Worm (Caenorhabditis elegans): ENCODE measurements around the gene K05G3.1.

DNA sequence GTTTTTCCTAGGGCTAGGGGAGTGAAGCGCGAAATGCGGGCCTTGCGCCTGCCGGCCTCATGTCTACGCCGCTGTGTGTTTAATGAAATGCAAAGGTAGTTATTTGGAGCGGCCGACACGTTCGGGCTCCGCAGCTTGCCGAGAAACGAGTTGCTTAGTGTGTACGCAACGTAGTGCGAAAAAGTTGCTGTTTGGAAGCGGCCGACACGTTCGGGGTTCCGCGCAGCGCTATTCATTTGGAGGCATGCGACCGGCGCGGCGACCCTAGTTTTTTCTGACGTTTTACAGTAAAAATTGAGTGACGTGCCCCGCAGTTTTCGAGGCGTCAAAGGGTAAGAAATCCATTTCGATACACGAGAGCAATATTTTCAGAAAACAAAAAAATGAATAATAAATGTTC, 44.5 kb downstream of the K05G3.1 start:
- no peak for TF ChIP-seq skn-1 (tag; optimal IDR thresholded peaks at IDR 0.05)
- no peak for TF ChIP-seq nhr-10 (tag; optimal IDR thresholded peaks at IDR 0.05)
- no peak for TF ChIP-seq ama-1 (optimal IDR thresholded peaks at IDR 0.05)
- no peak for TF ChIP-seq lin-11 (tag; optimal IDR thresholded peaks at IDR 0.05)
- no peak for TF ChIP-seq unc-62 (GFP tag; optimal IDR thresholded peaks at IDR 0.05)
- TF ChIP-seq snpc-4 (tag; optimal IDR thresholded peaks at IDR 0.05) = peak; percentile 47
- no peak for TF ChIP-seq alr-1 (tag; optimal IDR thresholded peaks at IDR 0.05)
- no peak for TF ChIP-seq nhr-237 (tag; optimal IDR thresholded peaks at IDR 0.05)
- TF ChIP-seq lin-39 (tag; optimal IDR thresholded peaks at IDR 0.05) = no peak
- TF ChIP-seq nhr-11 (tag; optimal IDR thresholded peaks at IDR 0.05) = no peak
- TF ChIP-seq crh-2 (tag; optimal IDR thresholded peaks at IDR 0.05) = no peak
- TF ChIP-seq unc-39 (tag; optimal IDR thresholded peaks at IDR 0.05) = no peak
